Worm (Caenorhabditis elegans) whole organism, young adult: Measurements from ENCODE around the gene K03B8.8.
"Not testable (repeated sequence)": the region's sequence is repeated elsewhere in the genome, so short reads cannot be mapped to it uniquely, and the experiment has no call there.

Source experiments
- B0261.1 ChIP-seq: sonication (generic microtip); optimal IDR thresholded peaks from 2 replicates; lab custom pipeline; 2016; ENCODE audit warnings: mild to moderate bottlenecking, missing genetic modification characterization, moderate library complexity, missing compliant biosample characterization
- D2030.7 ChIP-seq: fragments of 200-800 bp; sonication (Bioruptor generic); IDR thresholded peaks from 2 replicates; pipeline ENCODE4 v1.3.6; 2022; ENCODE audit warnings: missing genetic modification reagents, missing genetic modification characterization, missing compliant biosample characterization
- F23B12.7 ChIP-seq: sonication (generic microtip); optimal IDR thresholded peaks from 2 replicates; lab custom pipeline; 2017; ENCODE audit warnings: missing genetic modification characterization, mild to moderate bottlenecking, missing compliant biosample characterization, antibody characterized with exemption, moderate library complexity; ENCODE audit not compliant: insufficient read depth
- F33H1.4 ChIP-seq: fragments of 200-800 bp; sonication (Bioruptor generic); IDR thresholded peaks from 2 replicates; pipeline ENCODE4 v1.3.6; 2022; ENCODE audit warnings: missing genetic modification reagents, missing genetic modification characterization, missing compliant biosample characterization
- F49E8.2 ChIP-seq: sonication (generic microtip); optimal IDR thresholded peaks from 3 replicates; lab custom pipeline; 2017; ENCODE audit warnings: missing genetic modification characterization, mild to moderate bottlenecking, missing compliant biosample characterization, antibody characterized with exemption, moderate library complexity; ENCODE audit not compliant: insufficient read depth
- F55B11.4 ChIP-seq: sonication (generic microtip); optimal IDR thresholded peaks from 2 replicates; lab custom pipeline; 2016; ENCODE audit warnings: missing compliant biosample characterization, missing genetic modification characterization, borderline replicate concordance; ENCODE audit not compliant: insufficient read depth
- Y79H2A.3 ChIP-seq: fragments of 200-800 bp; sonication (Bioruptor generic); conservative IDR thresholded peaks from 2 replicates; pipeline ENCODE4 v1.3.6; 2022; ENCODE audit warnings: missing genetic modification reagents, missing genetic modification characterization, missing compliant biosample characterization
- Y95B8A.8 ChIP-seq: fragments of 200-800 bp; sonication (Bioruptor generic); IDR thresholded peaks from 2 replicates; pipeline ENCODE4 v1.3.6; 2022; ENCODE audit warnings: missing genetic modification reagents, missing genetic modification characterization, missing compliant biosample characterization
- aptf-3 ChIP-seq: fragments of 200-800 bp; sonication (Bioruptor generic); IDR thresholded peaks from 2 replicates; pipeline ENCODE4 v1.3.6; 2022; ENCODE audit warnings: missing genetic modification characterization, missing compliant biosample characterization
- atf-7 ChIP-seq: sonication (generic microtip); optimal IDR thresholded peaks from 2 replicates; lab custom pipeline; 2017; ENCODE audit warnings: mild to moderate bottlenecking, missing genetic modification characterization, missing compliant biosample characterization
- ccch-3 ChIP-seq: fragments of 200-800 bp; sonication (Bioruptor generic); optimal IDR thresholded peaks from 2 replicates; lab custom pipeline; 2018; ENCODE audit warnings: mild to moderate bottlenecking, missing genetic modification characterization, missing compliant biosample characterization
- dox-1 ChIP-seq: fragments of 200-800 bp; sonication (Bioruptor generic); IDR thresholded peaks from 2 replicates; pipeline ENCODE4 v1.3.6; 2022; ENCODE audit warnings: missing genetic modification reagents, missing genetic modification characterization, missing compliant biosample characterization
- him-1 ChIP-seq: sonication (generic microtip); optimal IDR thresholded peaks from 2 replicates; lab custom pipeline; 2016; ENCODE audit warnings: missing genotype, missing genetic modification reagents, missing genetic modification characterization, missing compliant biosample characterization
- hmg-1.2 ChIP-seq: fragments of 200-800 bp; sonication (Bioruptor generic); IDR thresholded peaks from 2 replicates; pipeline ENCODE4 v1.3.6; 2022; ENCODE audit warnings: missing genetic modification reagents, missing genetic modification characterization, missing compliant biosample characterization
- hrde-1 ChIP-seq: sonication (generic microtip); optimal IDR thresholded peaks from 2 replicates; lab custom pipeline; 2016; ENCODE audit warnings: missing genetic modification characterization, mild to moderate bottlenecking, missing compliant biosample characterization, moderate library complexity, missing genotype, missing genetic modification reagents, borderline replicate concordance
- lin-26 ChIP-seq: fragments of 200-800 bp; sonication (Bioruptor generic); IDR thresholded peaks from 2 replicates; pipeline ENCODE4 v1.3.6; 2022; ENCODE audit warnings: missing genetic modification reagents, missing genetic modification characterization, missing compliant biosample characterization
- lin-35 ChIP-seq, 3 experiments: fragments of 150-350 bp in 2 of 3; sonication (generic microtip) in 1 of 3; optimal IDR thresholded peaks; 2 replicates each; lab custom pipeline; 2014 to 2018; ENCODE audit warnings: missing biosample characterization in 3 of 3, missing genetic modification characterization in 3 of 3, missing genetic modification reagents in 3 of 3
- lsl-1 ChIP-seq: fragments of 200-800 bp; sonication (Bioruptor generic); optimal IDR thresholded peaks from 2 replicates; lab custom pipeline; 2018; ENCODE audit warnings: mild to moderate bottlenecking, missing genetic modification characterization, moderate library complexity, missing compliant biosample characterization
- madf-6 ChIP-seq: fragments of 200-800 bp; sonication (Bioruptor generic); IDR thresholded peaks from 2 replicates; pipeline ENCODE4 v1.3.6; 2022; ENCODE audit warnings: missing genetic modification reagents, missing genetic modification characterization, missing compliant biosample characterization
- nfyb-1 ChIP-seq: fragments of 200-800 bp; sonication (Bioruptor generic); IDR thresholded peaks from 2 replicates; pipeline ENCODE4 v1.3.6; 2022; ENCODE audit warnings: missing genetic modification reagents, missing genetic modification characterization, missing compliant biosample characterization
- pbrm-1 ChIP-seq: fragments of 200-800 bp; sonication (Bioruptor generic); IDR thresholded peaks from 2 replicates; pipeline ENCODE4 v1.3.6; 2022; ENCODE audit warnings: missing genetic modification reagents, missing genetic modification characterization, missing compliant biosample characterization
- rpc-1 ChIP-seq, 2 experiments: fragments of 150-350 bp in 1 of 2; sonication (generic microtip) in 1 of 2; optimal IDR thresholded peaks; 2 replicates each; lab custom pipeline; 2014 to 2018; ENCODE audit warnings: missing biosample characterization in 1 of 2, missing genetic modification characterization in 1 of 2, missing genetic modification reagents in 1 of 2, missing genotype in 1 of 2
- sdz-38 ChIP-seq: sonication (generic microtip); optimal IDR thresholded peaks from 2 replicates; lab custom pipeline; 2016; ENCODE audit warnings: missing genotype, missing genetic modification characterization, missing compliant biosample characterization
- snpc-1.1 ChIP-seq: sonication (generic microtip); optimal IDR thresholded peaks from 2 replicates; lab custom pipeline; 2017; ENCODE audit warnings: missing genetic modification characterization, mild to moderate bottlenecking, missing compliant biosample characterization, antibody characterized with exemption, moderate library complexity, missing genotype, missing genetic modification reagents; ENCODE audit not compliant: insufficient read depth
- snpc-1.3 ChIP-seq: sonication (generic microtip); optimal IDR thresholded peaks from 2 replicates; lab custom pipeline; 2017; ENCODE audit warnings: missing genetic modification characterization, mild to moderate bottlenecking, missing compliant biosample characterization, antibody characterized with exemption, moderate library complexity, missing genotype, missing genetic modification reagents; ENCODE audit not compliant: insufficient read depth
- snpc-3.4 ChIP-seq: sonication (generic microtip); optimal IDR thresholded peaks from 2 replicates; lab custom pipeline; 2017; ENCODE audit warnings: missing genetic modification characterization, mild to moderate bottlenecking, missing compliant biosample characterization, antibody characterized with exemption, moderate library complexity, missing genotype, missing genetic modification reagents
- snpc-4 ChIP-seq, 5 experiments: fragments of 150-350 bp in 1 of 5; sonication (generic microtip) in 4 of 5; optimal IDR thresholded peaks; 2 replicates each; lab custom pipeline; 2014 to 2018; ENCODE audit warnings: missing genetic modification characterization in 5 of 5, missing biosample characterization in 3 of 5, antibody characterized with exemption in 2 of 5, mild to moderate bottlenecking in 2 of 5, missing compliant biosample characterization in 2 of 5, missing genotype in 2 of 5, moderate library complexity in 2 of 5, missing genetic modification reagents in 1 of 5
- sptf-2 ChIP-seq: fragments of 200-800 bp; sonication (Bioruptor generic); optimal IDR thresholded peaks from 2 replicates; lab custom pipeline; 2018; ENCODE audit warnings: mild to moderate bottlenecking, missing genetic modification characterization, missing compliant biosample characterization
- tbp1 ChIP-seq: fragments of 200-800 bp; sonication (Bioruptor generic); optimal IDR thresholded peaks from 2 replicates; lab custom pipeline; 2018; ENCODE audit warnings: mild to moderate bottlenecking, missing genetic modification characterization, missing compliant biosample characterization
- xnd-1 ChIP-seq: sonication (generic microtip); optimal IDR thresholded peaks from 2 replicates; lab custom pipeline; 2016; ENCODE audit warnings: missing genotype, missing genetic modification reagents, missing genetic modification characterization, missing compliant biosample characterization

The K03B8.8 gene

DNA sequence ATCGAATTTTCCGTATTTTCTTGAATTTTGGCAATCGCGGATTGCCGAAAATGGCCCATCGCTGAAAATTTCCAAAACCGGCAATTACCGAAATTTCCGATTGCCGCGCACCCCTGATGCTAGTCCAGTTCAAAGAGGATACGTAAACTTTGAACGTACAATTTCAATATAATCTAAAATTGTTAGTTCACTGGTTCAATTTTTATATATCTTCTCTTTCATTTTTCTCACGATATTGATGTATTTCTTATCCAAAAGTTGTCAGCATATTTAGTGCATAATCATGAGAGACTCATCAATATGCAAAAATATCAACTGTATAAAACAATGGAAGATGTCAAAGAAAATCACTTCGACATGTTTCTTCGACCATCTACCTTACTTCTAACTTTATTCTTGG is 12.2 kb downstream of the K03B8.8 start, which contains the start of gene nas-17:
TSS of gene nas-17 (plus strand) at position 301 of the 400 bp plus-strand sequence.
- TF ChIP-seq lin-26 (GFP tag; lab: Robert Waterston, UW) (no peak), B0261.1 (no peak), ccch-3 (GFP tag; lab: Kevin White, UChicago) (no peak), pbrm-1 (GFP tag; lab: Robert Waterston, UW) (no peak), xnd-1 (tag; lab: Kevin White, UChicago) (no peak)
- TF ChIP-seq, all 124 proteins: peak for 0

ce11 chrV:11396134-11396533 is 14.7 kb downstream of the K03B8.8 start, which contains the start of gene nas-18:
Gene nas-18, plus strand, starts transcription at chrV:11396434.
- TF ChIP-seq F55B11.4 (tag; lab: Kevin White, UChicago); lsl-1 (GFP tag; lab: Kevin White, UChicago); hrde-1: not testable (repeated sequence)

DNA sequence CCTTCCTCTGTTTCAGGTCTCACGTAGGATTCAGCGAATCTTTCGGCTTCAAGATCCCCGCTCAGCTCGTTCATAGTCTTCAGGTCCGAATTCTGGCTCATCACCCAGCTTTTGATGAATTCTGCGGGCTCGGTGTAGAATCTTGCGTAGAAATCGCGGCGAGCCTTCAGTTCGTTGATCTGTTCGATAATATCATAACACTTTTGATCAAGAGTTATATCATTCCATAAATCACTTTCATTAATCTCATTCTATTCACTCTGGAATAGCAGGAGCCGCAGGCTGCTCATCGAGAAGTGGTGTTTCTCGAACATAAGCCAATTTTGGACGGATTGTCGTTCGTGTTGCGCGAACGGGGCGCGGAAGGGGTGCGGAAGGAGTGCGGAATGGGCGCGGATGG is 15.8 kb downstream of the K03B8.8 start, which contains the start of gene K03B8.4:
TSS of gene K03B8.4 (minus strand) at position 101 of the 400 bp plus-strand sequence.
- TF ChIP-seq ccch-3 (GFP tag; lab: Kevin White, UChicago); rpc-1 (optimal IDR thresholded peaks at IDR 0.05; lab: Kevin White, UChicago); rpc-1 (tag; optimal IDR thresholded peaks at IDR 0.05; lab: Kevin White, UChicago); sptf-2: not testable (repeated sequence)

DNA sequence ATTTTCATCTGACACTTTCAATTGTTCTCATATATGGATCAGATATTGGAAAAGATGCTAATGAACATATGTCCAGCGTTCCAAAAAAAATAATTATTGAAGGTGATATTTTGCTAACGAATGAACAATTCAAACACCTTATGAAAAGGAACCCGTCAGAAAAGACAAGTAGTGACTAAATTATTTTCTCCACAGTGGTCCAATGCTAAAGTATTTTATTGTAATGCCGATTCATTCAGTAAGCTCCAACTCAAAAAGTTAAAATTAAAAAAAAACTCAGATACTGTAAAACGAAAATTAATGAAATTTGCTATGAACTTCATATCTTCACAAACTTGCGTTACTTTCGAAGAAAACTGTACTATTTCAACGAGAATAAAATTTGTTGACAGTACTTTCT is 18.8 kb downstream of the K03B8.8 start, which contains the start of gene nas-16:
TSS of gene nas-16 (plus strand) at position 301 of the 400 bp plus-strand sequence.
- TF ChIP-seq Y95B8A.8 (GFP tag; lab: Robert Waterston, UW) (no peak), atf-7 (tag; lab: Kevin White, UChicago) (no peak), F49E8.2 (tag; lab: Kevin White, UChicago) (no peak), lin-35 (GFP tag; optimal IDR thresholded peaks at IDR 0.05; lab: Kevin White, UChicago) (no peak), F23B12.7 (tag; lab: Kevin White, UChicago) (no peak), pbrm-1 (GFP tag; lab: Robert Waterston, UW) (no peak), Y79H2A.3 (GFP tag; lab: Robert Waterston, UW) (no peak), aptf-3 (GFP tag; lab: Robert Waterston, UW) (no peak), sdz-38 (tag; lab: Kevin White, UChicago) (no peak), dox-1 (no peak), madf-6 (no peak)

DNA sequence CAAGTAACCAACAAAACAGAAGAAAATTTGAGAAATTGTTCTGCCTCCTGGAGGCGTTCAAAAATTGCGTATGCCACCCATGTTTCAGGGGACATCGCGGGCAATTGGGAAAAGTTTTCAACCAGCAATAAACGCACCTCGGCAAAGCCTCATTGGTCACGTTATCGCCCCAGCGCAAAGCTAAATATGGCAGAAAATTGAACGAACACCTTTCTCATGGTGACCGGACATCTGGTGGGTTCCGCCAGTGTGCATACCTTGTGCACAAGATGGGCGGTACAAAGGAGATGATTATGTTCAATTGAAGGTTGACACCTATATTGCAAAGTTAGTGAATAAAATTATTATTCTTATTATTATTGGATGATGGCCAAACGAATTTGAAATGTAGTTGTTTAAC is 19.8 kb downstream of the K03B8.8 start:
- TF ChIP-seq F33H1.4 (GFP tag; lab: Robert Waterston, UW): 0 out of 2 replicates have a peak, but pooled peaks have one; percentile 30
- peak; percentile 85 for TF ChIP-seq snpc-4 (GFP tag; optimal IDR thresholded peaks at IDR 0.05; lab: Kevin White, UChicago)
- TF ChIP-seq snpc-4 (tag; optimal IDR thresholded peaks at IDR 0.05; lab: Kevin White, UChicago): peak in 3 of 4 experiments; percentile 86 to 92 (median 91)
- TF ChIP-seq hmg-1.2: peak; percentile 73
- TF ChIP-seq snpc-3.4 (tag; lab: Kevin White, UChicago): peak; percentile 61
- peak; percentile 48 for TF ChIP-seq him-1 (tag; lab: Kevin White, UChicago)
- peak; percentile 73; the same call in 1 of the 2 replicates for TF ChIP-seq dox-1
- TF ChIP-seq D2030.7 (GFP tag; lab: Robert Waterston, UW): peak; percentile 62
- peak; percentile 14 for TF ChIP-seq lsl-1 (GFP tag; lab: Kevin White, UChicago)
- TF ChIP-seq nfyb-1: peak; percentile 47; the same call in 1 of the 2 replicates
- peak; percentile 52; the same call in 1 of the 2 replicates for TF ChIP-seq pbrm-1 (GFP tag; lab: Robert Waterston, UW)
- peak; percentile 60 for TF ChIP-seq tbp1 (GFP tag; lab: Kevin White, UChicago)
- peak; percentile 15 for TF ChIP-seq snpc-1.3 (tag; lab: Kevin White, UChicago)
- peak; percentile 40; the same call in 1 of the 2 replicates for TF ChIP-seq madf-6
- peak; percentile 88 for TF ChIP-seq snpc-1.1 (tag; lab: Kevin White, UChicago)
- 0 out of 2 replicates have a peak, but pooled peaks have one; percentile 32 for TF ChIP-seq lin-26 (GFP tag; lab: Robert Waterston, UW)
